Worm (Caenorhabditis elegans): ENCODE results near the gene Y62E10A.6.

DNA sequence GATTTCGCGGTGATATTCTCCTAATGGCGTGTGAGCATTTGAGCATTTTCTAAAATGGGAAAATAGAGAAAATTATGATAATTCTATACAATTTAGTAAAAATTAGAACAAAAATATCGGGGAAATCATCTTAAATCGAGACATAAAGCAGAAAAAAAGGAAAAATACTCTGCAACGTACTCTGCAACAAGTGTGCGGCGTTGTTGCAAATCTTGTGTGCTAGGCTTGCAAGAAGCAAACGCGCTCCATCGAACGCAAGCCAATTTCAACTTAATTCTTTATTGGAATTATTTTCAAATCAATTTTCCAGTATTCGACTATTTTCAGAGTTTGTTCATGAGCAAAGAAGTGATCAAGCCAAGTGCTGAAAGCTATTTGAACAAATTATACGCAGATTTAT is 14.2 kb downstream of the Y62E10A.6 start, which contains the start of the genes Y62E10A.20, Y62E10A.23 and mdt-9:
- TF ChIP-seq him-1 (tag; optimal IDR thresholded peaks at IDR 0.05) (peak; percentile 22), dao-5 (tag; optimal IDR thresholded peaks at IDR 0.05) (no peak), W03F9.2 (tag; optimal IDR thresholded peaks at IDR 0.05) (peak; percentile 85)

All from whole organism, L4/young adult.